Worm (Caenorhabditis elegans): ENCODE results near the gene odr-7.

DNA sequence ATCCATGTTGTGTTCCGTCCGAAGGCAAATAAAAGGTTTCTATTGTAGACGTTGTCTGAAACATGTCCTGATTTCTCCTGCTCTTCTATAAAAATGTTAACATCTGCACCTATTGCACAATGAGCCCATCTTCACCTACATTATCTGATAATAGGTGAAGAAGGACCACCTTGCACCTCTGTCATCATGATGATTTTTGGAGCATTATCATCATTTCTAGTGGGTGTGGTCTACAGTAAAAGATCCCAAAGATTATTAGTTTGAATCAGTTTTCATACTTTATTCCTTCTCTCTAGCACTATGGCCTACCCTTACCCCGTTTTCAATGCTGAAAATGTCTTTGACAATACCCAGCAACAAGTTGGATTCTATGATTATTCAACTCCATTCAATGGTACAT lies 31.1 kb downstream of the odr-7 start, which contains the start of gene med-1:
- TF ChIP-seq elt-4 (tag; optimal IDR thresholded peaks at IDR 0.05): no peak
- TF ChIP-seq C08G9.2 (tag; optimal IDR thresholded peaks at IDR 0.05): no peak
- TF ChIP-seq hlh-6 (tag; optimal IDR thresholded peaks at IDR 0.05): no peak
- no peak for TF ChIP-seq nhr-11 (tag; optimal IDR thresholded peaks at IDR 0.05)
- TF ChIP-seq tbx-2 (tag; optimal IDR thresholded peaks at IDR 0.05): no peak
- no peak for TF ChIP-seq ama-1 (optimal IDR thresholded peaks at IDR 0.05)
- TF ChIP-seq C38D4.7 (GFP tag; optimal IDR thresholded peaks at IDR 0.05): no peak
- no peak for TF ChIP-seq unc-55 (GFP tag; optimal IDR thresholded peaks at IDR 0.05)
- TF ChIP-seq nfya-1 (tag; optimal IDR thresholded peaks at IDR 0.05): no peak
- TF ChIP-seq pax-1 (tag; optimal IDR thresholded peaks at IDR 0.05): no peak
- TF ChIP-seq unc-42 (tag; optimal IDR thresholded peaks at IDR 0.05): no peak
- TF ChIP-seq che-1 (tag; optimal IDR thresholded peaks at IDR 0.05): no peak
- no peak for TF ChIP-seq K02D7.2 (tag; optimal IDR thresholded peaks at IDR 0.05)

All from whole organism, late embryonic.